Fruit fly (Drosophila melanogaster) whole organism, prepupa: ENCODE measurements around the gene Myo61F.

ENCODE experiments used
- Blimp-1 ChIP-seq: fragments of 200-800 bp; sonication (Bioruptor generic); optimal IDR thresholded peaks from 3 replicates; lab custom pipeline; 2017; ENCODE audit warnings: missing biosample characterization, missing genetic modification characterization, mild to moderate bottlenecking, moderate library complexity, missing genetic modification reagents
- CG10631 ChIP-seq: fragments of 200-800 bp; sonication (Bioruptor generic); optimal IDR thresholded peaks from 2 replicates; lab custom pipeline; 2016; ENCODE audit warnings: missing biosample characterization, missing genetic modification characterization
- CG11294 ChIP-seq: fragments of 200-800 bp; sonication (Bioruptor generic); IDR thresholded peaks from 2 replicates; pipeline ENCODE4 v1.3.6; 2022; ENCODE audit warnings: missing biosample characterization, missing genetic modification characterization
- CG11762 ChIP-seq: fragments of 200-800 bp; sonication (Bioruptor generic); optimal IDR thresholded peaks from 3 replicates; lab custom pipeline; 2016; ENCODE audit warnings: missing biosample characterization, missing genetic modification characterization; ENCODE audit not compliant: insufficient read depth
- CG11902 ChIP-seq: fragments of 200-800 bp; sonication (Bioruptor generic); optimal IDR thresholded peaks from 3 replicates; lab custom pipeline; 2016; ENCODE audit warnings: missing biosample characterization, missing genetic modification characterization
- CG15336 ChIP-seq: fragments of 200-800 bp; sonication (Bioruptor generic); IDR thresholded peaks from 2 replicates; pipeline ENCODE4 v1.3.6; 2022; ENCODE audit warnings: missing biosample characterization, missing genetic modification characterization
- CG1621 ChIP-seq: fragments of 200-800 bp; sonication (Bioruptor generic); optimal IDR thresholded peaks from 3 replicates; lab custom pipeline; 2018; ENCODE audit warnings: missing biosample characterization, mild to moderate bottlenecking, missing genetic modification characterization
- CG3032 ChIP-seq: fragments of 200-800 bp; optimal IDR thresholded peaks from 2 replicates; lab custom pipeline; 2019; ENCODE audit warnings: missing biosample characterization, mild to moderate bottlenecking, missing genetic modification characterization, moderate library complexity
- CG31627 ChIP-seq: fragments of 200-800 bp; sonication (Bioruptor generic); optimal IDR thresholded peaks from 3 replicates; lab custom pipeline; 2016; ENCODE audit warnings: missing biosample characterization, missing genetic modification characterization
- CG32006 ChIP-seq: fragments of 200-800 bp; sonication (Bioruptor generic); optimal IDR thresholded peaks from 3 replicates; lab custom pipeline; 2017; ENCODE audit warnings: missing biosample characterization, mild to moderate bottlenecking, missing genetic modification characterization
- CG34406 ChIP-seq: fragments of 200-800 bp; sonication (Bioruptor generic); optimal IDR thresholded peaks from 3 replicates; lab custom pipeline; 2016; ENCODE audit warnings: missing biosample characterization, missing genetic modification characterization
- CG3919 ChIP-seq: fragments of 200-800 bp; sonication (Bioruptor generic); optimal IDR thresholded peaks from 3 replicates; lab custom pipeline; 2016; ENCODE audit warnings: missing biosample characterization, missing genetic modification characterization
- CG6163 ChIP-seq: fragments of 200-800 bp; sonication (Bioruptor generic); IDR thresholded peaks from 3 replicates; pipeline ENCODE4 v1.3.6; 2022; ENCODE audit warnings: missing biosample characterization, missing genetic modification characterization
- CG6276 ChIP-seq: fragments of 200-800 bp; sonication (Bioruptor generic); optimal IDR thresholded peaks from 2 replicates; lab custom pipeline; 2017; ENCODE audit warnings: missing biosample characterization, mild to moderate bottlenecking, missing genetic modification characterization
- CG6792 ChIP-seq: fragments of 200-800 bp; sonication (Bioruptor generic); optimal IDR thresholded peaks from 3 replicates; lab custom pipeline; 2016; ENCODE audit warnings: missing biosample characterization, missing genetic modification characterization
- CG6854 ChIP-seq: fragments of 200-800 bp; sonication (Bioruptor generic); optimal IDR thresholded peaks from 2 replicates; lab custom pipeline; 2017; ENCODE audit warnings: missing biosample characterization, mild to moderate bottlenecking, missing genetic modification characterization
- CG8319 ChIP-seq: fragments of 200-800 bp; sonication (Bioruptor generic); optimal IDR thresholded peaks from 3 replicates; lab custom pipeline; 2016; ENCODE audit warnings: missing biosample characterization, missing genetic modification characterization
- Eip75B ChIP-seq: fragments of 200-800 bp; sonication (Bioruptor generic); optimal IDR thresholded peaks from 3 replicates; lab custom pipeline; 2016; ENCODE audit warnings: missing biosample characterization, missing genetic modification characterization
- Eip78C ChIP-seq: fragments of 200-800 bp; sonication (Bioruptor generic); peaks from one replicate; lab custom pipeline; 2016; ENCODE audit warnings: missing biosample characterization, missing genetic modification characterization
- Eip93F ChIP-seq: fragments of 200-800 bp; sonication (Bioruptor generic); optimal IDR thresholded peaks from 2 replicates; lab custom pipeline; 2016; ENCODE audit warnings: missing biosample characterization, mild to moderate bottlenecking, missing genetic modification characterization
- Ets21C ChIP-seq: fragments of 200-800 bp; sonication (Bioruptor generic); optimal IDR thresholded peaks from 3 replicates; lab custom pipeline; 2016; ENCODE audit warnings: missing biosample characterization, missing genetic modification characterization
- Ets96B ChIP-seq: fragments of 200-800 bp; optimal IDR thresholded peaks from 2 replicates; lab custom pipeline; 2019; ENCODE audit warnings: missing biosample characterization, mild to moderate bottlenecking, missing genetic modification characterization, moderate library complexity
- Gug ChIP-seq: fragments of 200-800 bp; sonication (Bioruptor generic); IDR thresholded peaks from 2 replicates; pipeline ENCODE4 v1.3.6; 2022; ENCODE audit warnings: missing biosample characterization, missing genetic modification characterization
- Hr39 ChIP-seq: fragments of 200-800 bp; sonication (Bioruptor generic); optimal IDR thresholded peaks from 2 replicates; lab custom pipeline; 2016; ENCODE audit warnings: missing biosample characterization, missing genetic modification characterization
- Hr4 ChIP-seq: fragments of 200-800 bp; sonication (Bioruptor generic); optimal IDR thresholded peaks from 3 replicates; lab custom pipeline; 2016; ENCODE audit warnings: missing biosample characterization, missing genetic modification characterization
- Met ChIP-seq: fragments of 200-800 bp; sonication (Bioruptor generic); optimal IDR thresholded peaks from 3 replicates; lab custom pipeline; 2016; ENCODE audit warnings: missing biosample characterization, missing genetic modification characterization
- OdsH ChIP-seq: fragments of 200-800 bp; sonication (Bioruptor generic); optimal IDR thresholded peaks from 3 replicates; lab custom pipeline; 2016; ENCODE audit warnings: missing biosample characterization, missing genetic modification characterization
- Smox ChIP-seq: fragments of 200-800 bp; sonication (Bioruptor generic); optimal IDR thresholded peaks from 3 replicates; lab custom pipeline; 2016; ENCODE audit warnings: missing biosample characterization, missing genetic modification characterization
- Sox102F ChIP-seq: fragments of 200-800 bp; sonication (Bioruptor generic); optimal IDR thresholded peaks from 2 replicates; lab custom pipeline; 2016; ENCODE audit warnings: missing biosample characterization, mild to moderate bottlenecking, missing genetic modification characterization
- Sox14 ChIP-seq: fragments of 200-800 bp; sonication (Bioruptor generic); optimal IDR thresholded peaks from 3 replicates; lab custom pipeline; 2016; ENCODE audit warnings: missing biosample characterization, missing genetic modification characterization
- Sox15 ChIP-seq: fragments of 200-800 bp; sonication (Bioruptor generic); optimal IDR thresholded peaks from 3 replicates; lab custom pipeline; 2016; ENCODE audit warnings: missing biosample characterization, missing genetic modification characterization
- achi ChIP-seq: fragments of 200-800 bp; sonication (Bioruptor generic); optimal IDR thresholded peaks from 3 replicates; lab custom pipeline; 2016; ENCODE audit warnings: missing biosample characterization, missing genetic modification characterization
- acj6 ChIP-seq: fragments of 200-800 bp; sonication (Bioruptor generic); optimal IDR thresholded peaks from 3 replicates; lab custom pipeline; 2016; ENCODE audit warnings: missing biosample characterization, missing genetic modification characterization
- cyc ChIP-seq: fragments of 200-800 bp; sonication (Bioruptor generic); optimal IDR thresholded peaks from 3 replicates; lab custom pipeline; 2016; ENCODE audit warnings: missing biosample characterization, missing genetic modification characterization
- dac ChIP-seq: fragments of 200-800 bp; sonication (Bioruptor generic); optimal IDR thresholded peaks from 2 replicates; lab custom pipeline; 2017; ENCODE audit warnings: missing biosample characterization, mild to moderate bottlenecking, missing genetic modification characterization
- eg ChIP-seq: fragments of 200-800 bp; sonication (Bioruptor generic); IDR thresholded peaks from 3 replicates; pipeline ENCODE4 v1.3.6; 2022; ENCODE audit warnings: missing biosample characterization, missing genetic modification characterization
- esn ChIP-seq: fragments of 200-800 bp; sonication (Bioruptor generic); optimal IDR thresholded peaks from 2 replicates; lab custom pipeline; 2016; ENCODE audit warnings: missing biosample characterization, mild to moderate bottlenecking, missing genetic modification characterization, moderate library complexity
- fd59A ChIP-seq: fragments of 200-800 bp; sonication (Bioruptor generic); optimal IDR thresholded peaks from 2 replicates; lab custom pipeline; 2017; ENCODE audit warnings: missing biosample characterization, mild to moderate bottlenecking, missing genetic modification characterization, missing genetic modification reagents
- fkh ChIP-seq: fragments of 200-800 bp; sonication (Bioruptor generic); optimal IDR thresholded peaks from 3 replicates; lab custom pipeline; 2017; ENCODE audit warnings: missing biosample characterization, mild to moderate bottlenecking, missing genetic modification characterization, moderate library complexity
- lz ChIP-seq: fragments of 200-800 bp; sonication (Bioruptor generic); optimal IDR thresholded peaks from 3 replicates; lab custom pipeline; 2016; ENCODE audit warnings: missing biosample characterization, missing genetic modification characterization
- net ChIP-seq: fragments of 200-800 bp; sonication (Bioruptor generic); optimal IDR thresholded peaks from 3 replicates; lab custom pipeline; 2016; ENCODE audit warnings: missing biosample characterization, missing genetic modification characterization
- pdm3 ChIP-seq: fragments of 200-800 bp; sonication (Bioruptor generic); optimal IDR thresholded peaks from 3 replicates; lab custom pipeline; 2016; ENCODE audit warnings: missing biosample characterization, missing genetic modification characterization
- ss ChIP-seq, 2 experiments: fragments of 200-800 bp; sonication (Bioruptor generic); optimal IDR thresholded peaks; 2 replicates in 1 of 2; 3 replicates in 1 of 2; lab custom pipeline; 2017 to 2018; ENCODE audit warnings: mild to moderate bottlenecking in 2 of 2, missing biosample characterization in 2 of 2, missing genetic modification characterization in 2 of 2, moderate library complexity in 1 of 2
- svp ChIP-seq: fragments of 200-800 bp; sonication (Bioruptor generic); peaks from one replicate; lab custom pipeline; 2016; ENCODE audit warnings: missing biosample characterization, missing genetic modification characterization
- topi ChIP-seq: fragments of 200-800 bp; sonication (Bioruptor generic); optimal IDR thresholded peaks from 3 replicates; lab custom pipeline; 2016; ENCODE audit warnings: missing biosample characterization, missing genetic modification characterization
- vri ChIP-seq: fragments of 200-800 bp; sonication (Bioruptor generic); optimal IDR thresholded peaks from 3 replicates; lab custom pipeline; 2016; ENCODE audit warnings: missing biosample characterization, mild to moderate bottlenecking, missing genetic modification characterization

The Myo61F gene

DNA sequence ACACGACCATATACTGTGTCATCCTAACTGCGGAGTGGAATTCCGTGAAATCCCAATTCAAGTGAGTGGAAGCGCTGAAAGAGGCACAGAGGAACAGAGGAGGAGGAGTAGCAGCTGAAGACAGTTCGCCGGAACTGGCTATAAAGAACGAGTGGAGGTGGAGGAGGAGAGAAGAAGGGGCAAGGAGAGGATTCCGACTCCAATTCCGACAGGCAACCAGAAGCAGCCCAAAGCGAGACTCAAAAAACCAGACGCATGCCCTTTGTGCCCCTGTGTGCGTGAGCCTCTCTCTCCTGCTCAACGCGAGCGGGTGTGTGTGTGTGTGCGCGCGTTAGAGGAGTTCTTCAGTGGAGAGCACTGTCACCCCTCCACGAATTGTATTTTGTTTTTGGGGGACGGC, 31.1 kb downstream of the Myo61F start:
- TF ChIP-seq svp (GFP tag; lab: Kevin White, UChicago), result peak; percentile 25
- no peak for TF ChIP-seq Sox14
- no peak for TF ChIP-seq Blimp-1 (GFP tag; lab: Kevin White, UChicago)
- no peak for TF ChIP-seq Hr39 (GFP tag; lab: Kevin White, UChicago)
- TF ChIP-seq ss (GFP tag; optimal IDR thresholded peaks at IDR 0.05; lab: Kevin White, UChicago), result peak in 1 of 2 experiments; percentile 28
- TF ChIP-seq CG10631 (GFP tag; lab: Kevin White, UChicago), result no peak
- 0 out of 3 replicates have a peak, but pooled peaks have one; percentile 17 for TF ChIP-seq CG6163 (GFP tag; lab: Robert Waterston, UW)
- peak; percentile 64 for TF ChIP-seq CG1621 (tag; lab: Kevin White, UChicago)

DNA sequence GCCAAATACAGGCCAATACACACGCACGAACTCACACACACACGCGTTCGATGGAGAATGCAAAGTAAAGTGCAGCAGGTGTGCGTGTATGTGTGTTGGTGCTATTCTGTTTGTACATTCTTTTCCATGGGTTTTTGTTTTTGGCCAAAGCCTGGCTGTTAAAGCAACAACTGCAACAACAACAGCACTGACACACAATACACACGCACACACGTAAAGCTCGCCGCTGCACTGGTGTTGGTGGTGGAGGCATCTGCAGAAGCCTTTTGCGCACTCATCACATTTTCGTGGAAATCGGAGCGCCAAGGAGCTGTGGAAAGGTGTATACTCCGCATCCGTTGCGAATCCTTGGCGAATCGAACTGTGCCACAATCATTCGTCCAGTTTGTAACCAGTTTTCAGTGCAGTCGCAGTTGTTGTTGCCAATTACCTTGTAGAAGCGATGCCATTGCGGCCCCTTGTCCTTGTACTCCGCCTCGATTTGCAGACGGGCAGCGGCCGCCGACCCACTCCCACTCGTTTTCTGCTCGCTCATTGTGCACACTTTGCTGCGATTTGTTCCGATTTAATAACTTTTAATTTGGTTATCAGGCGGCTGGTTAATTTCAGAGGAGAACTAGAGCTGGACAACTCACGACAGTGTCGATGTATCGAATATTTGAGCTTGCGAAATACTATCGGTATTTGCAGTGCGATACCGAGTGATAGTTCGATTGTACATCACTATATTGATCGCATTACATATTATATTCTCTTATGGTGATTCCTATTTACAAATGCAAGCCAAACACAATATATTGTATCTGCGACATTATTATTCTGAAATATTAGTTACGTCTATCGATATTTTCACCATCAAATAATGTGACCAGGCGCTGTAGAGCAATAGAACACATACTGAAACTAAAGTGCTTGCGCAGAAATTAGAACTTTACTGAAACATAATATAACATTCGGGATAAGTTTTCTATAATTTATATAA, 32.0 kb downstream of the Myo61F start:
- TF ChIP-seq Gug (GFP tag; lab: Robert Waterston, UW), result no peak
- TF ChIP-seq vri, result peak; percentile 47
- peak; percentile 28 for TF ChIP-seq CG3032 (tag; lab: Kevin White, UChicago)
- TF ChIP-seq CG10631 (GFP tag; lab: Kevin White, UChicago), result peak; percentile 51
- peak; percentile 27 for TF ChIP-seq achi (GFP tag; lab: Kevin White, UChicago)
- no peak for TF ChIP-seq CG15336 (GFP tag; lab: Robert Waterston, UW)
- TF ChIP-seq cyc, result peak; percentile 40
- TF ChIP-seq CG3919 (GFP tag; lab: Kevin White, UChicago), result peak; percentile 34
- TF ChIP-seq Sox15 (GFP tag; lab: Kevin White, UChicago), result peak; percentile 2
- TF ChIP-seq CG34406 (GFP tag; lab: Kevin White, UChicago), result peak; percentile 25
- TF ChIP-seq OdsH (GFP tag; lab: Kevin White, UChicago), result peak; percentile 45
- no peak for TF ChIP-seq CG11294
- peak; percentile 38; the same call in 1 of the 3 replicates for TF ChIP-seq eg (GFP tag; lab: Robert Waterston, UW)
- TF ChIP-seq Met (GFP tag; lab: Kevin White, UChicago), result peak; percentile 31
- peak; percentile 5 for TF ChIP-seq CG11762 (GFP tag; lab: Kevin White, UChicago)
- TF ChIP-seq Hr39 (GFP tag; lab: Kevin White, UChicago), result peak; percentile 47
- peak in 1 of 2 experiments; percentile 7 for TF ChIP-seq ss (GFP tag; optimal IDR thresholded peaks at IDR 0.05; lab: Kevin White, UChicago)
- TF ChIP-seq Sox102F (GFP tag; lab: Kevin White, UChicago), result peak; percentile 30
- peak; percentile 67 for TF ChIP-seq Eip78C (GFP tag; lab: Kevin White, UChicago)
- TF ChIP-seq CG6792 (GFP tag; lab: Kevin White, UChicago), result peak; percentile 34
- TF ChIP-seq fd59A (GFP tag; lab: Kevin White, UChicago), result no peak
- TF ChIP-seq fkh (GFP tag; lab: Kevin White, UChicago), result no peak
- TF ChIP-seq Ets96B (tag; lab: Kevin White, UChicago), result peak; percentile 32
- peak; percentile 31 for TF ChIP-seq Ets21C (GFP tag; lab: Kevin White, UChicago)
- peak; percentile 44; the same call in 2 of the 3 replicates for TF ChIP-seq CG6163 (GFP tag; lab: Robert Waterston, UW)
- TF ChIP-seq CG31627 (GFP tag; lab: Kevin White, UChicago), result peak; percentile 35
- TF ChIP-seq dac (GFP tag; lab: Kevin White, UChicago), result no peak
- TF ChIP-seq Sox14, result peak; percentile 30
- TF ChIP-seq net (GFP tag; lab: Kevin White, UChicago), result peak; percentile 0
- TF ChIP-seq Hr4 (GFP tag; lab: Kevin White, UChicago), result peak; percentile 35
- TF ChIP-seq topi (GFP tag; lab: Kevin White, UChicago), result no peak
- TF ChIP-seq pdm3, result peak; percentile 45
- peak; percentile 37 for TF ChIP-seq acj6 (GFP tag; lab: Kevin White, UChicago)
- peak; percentile 73 for TF ChIP-seq svp (GFP tag; lab: Kevin White, UChicago)
- TF ChIP-seq CG11902 (GFP tag; lab: Kevin White, UChicago), result no peak
- TF ChIP-seq Eip93F (GFP tag; lab: Kevin White, UChicago), result peak; percentile 11
- TF ChIP-seq CG32006, result peak; percentile 45
- peak; percentile 5 for TF ChIP-seq CG8319 (GFP tag; lab: Kevin White, UChicago)
- peak; percentile 10 for TF ChIP-seq Eip75B
- peak; percentile 46 for TF ChIP-seq lz (GFP tag; lab: Kevin White, UChicago)
- peak; percentile 47 for TF ChIP-seq esn (GFP tag; lab: Kevin White, UChicago)
- no peak for TF ChIP-seq CG6276 (GFP tag; lab: Kevin White, UChicago)
- TF ChIP-seq CG6854 (GFP tag; lab: Kevin White, UChicago), result no peak
- peak; percentile 52 for TF ChIP-seq Smox (GFP tag; lab: Kevin White, UChicago)
